Worm (Caenorhabditis elegans): Measurements from ENCODE around the gene C07A12.2.

Gene C07A12.2

ce11 chrX:4528905-4529304 lies 15.7 kb upstream of the C07A12.2 start:
- TF ChIP-seq ref-1 (GFP tag; conservative IDR thresholded peaks at IDR 0.05) = no peak
- TF ChIP-seq flt-1 (GFP tag; IDR thresholded peaks at IDR 0.05) = no peak
- no peak for TF ChIP-seq tab-1 (GFP tag; IDR thresholded peaks at IDR 0.05)
- no peak for TF ChIP-seq T22C8.4 (GFP tag; IDR thresholded peaks at IDR 0.05)
- TF ChIP-seq ztf-23 (GFP tag; IDR thresholded peaks at IDR 0.05) = no peak
- TF ChIP-seq ztf-29 (GFP tag; IDR thresholded peaks at IDR 0.05) = no peak
- no peak for TF ChIP-seq klf-2 (GFP tag; conservative IDR thresholded peaks at IDR 0.05)
- TF ChIP-seq cog-1 (tag; optimal IDR thresholded peaks at IDR 0.05) = no peak
- no peak for TF ChIP-seq med-1 (GFP tag; optimal IDR thresholded peaks at IDR 0.05; ENCODE audit: insufficient read depth)

- TF ChIP-seq cog-1 (tag; optimal IDR thresholded peaks at IDR 0.05) (no peak), ztf-23 (GFP tag; IDR thresholded peaks at IDR 0.05) (no peak), T22C8.4 (GFP tag; IDR thresholded peaks at IDR 0.05) (no peak), klf-2 (GFP tag; conservative IDR thresholded peaks at IDR 0.05) (no peak), ztf-29 (GFP tag; IDR thresholded peaks at IDR 0.05) (no peak), med-1 (GFP tag; optimal IDR thresholded peaks at IDR 0.05; ENCODE audit: insufficient read depth) (no peak), tab-1 (GFP tag; IDR thresholded peaks at IDR 0.05) (no peak), flt-1 (GFP tag; IDR thresholded peaks at IDR 0.05) (no peak), ref-1 (GFP tag; conservative IDR thresholded peaks at IDR 0.05) (no peak)
Observed at ce11 chrX:4530426-4531044, 14.1 kb upstream of the C07A12.2 start.

ce11 chrX:4532160-4532741 lies 12.4 kb upstream of the C07A12.2 start, which contains the start of gene nhr-35:
Gene nhr-35 (plus strand): TSS chrX:4532691.
- TF ChIP-seq med-1 (GFP tag; optimal IDR thresholded peaks at IDR 0.05; ENCODE audit: insufficient read depth) (no peak), cog-1 (tag; optimal IDR thresholded peaks at IDR 0.05) (no peak), klf-2 (GFP tag; conservative IDR thresholded peaks at IDR 0.05) (no peak), ref-1 (GFP tag; conservative IDR thresholded peaks at IDR 0.05) (no peak), ztf-23 (GFP tag; IDR thresholded peaks at IDR 0.05) (no peak), ztf-29 (GFP tag; IDR thresholded peaks at IDR 0.05) (no peak), flt-1 (GFP tag; IDR thresholded peaks at IDR 0.05) (no peak), T22C8.4 (GFP tag; IDR thresholded peaks at IDR 0.05) (no peak), tab-1 (GFP tag; IDR thresholded peaks at IDR 0.05) (no peak)

ce11 chrX:4534112-4534511 lies 10.5 kb upstream of the C07A12.2 start:
- TF ChIP-seq flt-1 (GFP tag; IDR thresholded peaks at IDR 0.05) (no peak), cog-1 (tag; optimal IDR thresholded peaks at IDR 0.05) (no peak), tab-1 (GFP tag; IDR thresholded peaks at IDR 0.05) (no peak), T22C8.4 (GFP tag; IDR thresholded peaks at IDR 0.05) (no peak), med-1 (GFP tag; optimal IDR thresholded peaks at IDR 0.05; ENCODE audit: insufficient read depth) (no peak), klf-2 (GFP tag; conservative IDR thresholded peaks at IDR 0.05) (no peak), ztf-23 (GFP tag; IDR thresholded peaks at IDR 0.05) (no peak), ztf-29 (GFP tag; IDR thresholded peaks at IDR 0.05) (no peak), ref-1 (GFP tag; conservative IDR thresholded peaks at IDR 0.05) (no peak)

ce11 chrX:4548929-4549328 lies 4.3 kb downstream of the C07A12.2 start:
- TF ChIP-seq med-1 (GFP tag; optimal IDR thresholded peaks at IDR 0.05; ENCODE audit: insufficient read depth) = no peak
- TF ChIP-seq ztf-29 (GFP tag; IDR thresholded peaks at IDR 0.05) = no peak
- TF ChIP-seq cog-1 (tag; optimal IDR thresholded peaks at IDR 0.05) = no peak
- no peak for TF ChIP-seq flt-1 (GFP tag; IDR thresholded peaks at IDR 0.05)
- TF ChIP-seq ref-1 (GFP tag; conservative IDR thresholded peaks at IDR 0.05) = no peak
- no peak for TF ChIP-seq tab-1 (GFP tag; IDR thresholded peaks at IDR 0.05)
- TF ChIP-seq ztf-23 (GFP tag; IDR thresholded peaks at IDR 0.05) = no peak
- no peak for TF ChIP-seq klf-2 (GFP tag; conservative IDR thresholded peaks at IDR 0.05)
- TF ChIP-seq T22C8.4 (GFP tag; IDR thresholded peaks at IDR 0.05) = no peak

ce11 chrX:4549853-4550596 lies 5.4 kb downstream of the C07A12.2 start, which contains the start of gene C07A12.18:
Gene C07A12.18 (minus strand): TSS chrX:4549903.
- TF ChIP-seq ztf-29 (GFP tag; IDR thresholded peaks at IDR 0.05) (no peak), med-1 (GFP tag; optimal IDR thresholded peaks at IDR 0.05; ENCODE audit: insufficient read depth) (no peak), flt-1 (GFP tag; IDR thresholded peaks at IDR 0.05) (no peak), T22C8.4 (GFP tag; IDR thresholded peaks at IDR 0.05) (no peak), cog-1 (tag; optimal IDR thresholded peaks at IDR 0.05) (no peak), tab-1 (GFP tag; IDR thresholded peaks at IDR 0.05) (no peak), ref-1 (GFP tag; conservative IDR thresholded peaks at IDR 0.05) (no peak), klf-2 (GFP tag; conservative IDR thresholded peaks at IDR 0.05) (no peak), ztf-23 (GFP tag; IDR thresholded peaks at IDR 0.05) (no peak)

ce11 chrX:4550987-4551386 lies 6.3 kb downstream of the C07A12.2 start:
- TF ChIP-seq klf-2 (GFP tag; conservative IDR thresholded peaks at IDR 0.05) = no peak
- TF ChIP-seq flt-1 (GFP tag; IDR thresholded peaks at IDR 0.05) = no peak
- no peak for TF ChIP-seq ztf-29 (GFP tag; IDR thresholded peaks at IDR 0.05)
- TF ChIP-seq cog-1 (tag; optimal IDR thresholded peaks at IDR 0.05) = no peak
- TF ChIP-seq med-1 (GFP tag; optimal IDR thresholded peaks at IDR 0.05; ENCODE audit: insufficient read depth) = no peak
- no peak for TF ChIP-seq ref-1 (GFP tag; conservative IDR thresholded peaks at IDR 0.05)
- no peak for TF ChIP-seq tab-1 (GFP tag; IDR thresholded peaks at IDR 0.05)
- TF ChIP-seq ztf-23 (GFP tag; IDR thresholded peaks at IDR 0.05) = no peak
- TF ChIP-seq T22C8.4 (GFP tag; IDR thresholded peaks at IDR 0.05) = no peak

ce11 chrX:4553033-4553432 lies 8.4 kb downstream of the C07A12.2 start:
- no peak for TF ChIP-seq tab-1 (GFP tag; IDR thresholded peaks at IDR 0.05)
- no peak for TF ChIP-seq cog-1 (tag; optimal IDR thresholded peaks at IDR 0.05)
- no peak for TF ChIP-seq flt-1 (GFP tag; IDR thresholded peaks at IDR 0.05)
- no peak for TF ChIP-seq med-1 (GFP tag; optimal IDR thresholded peaks at IDR 0.05; ENCODE audit: insufficient read depth)
- no peak for TF ChIP-seq klf-2 (GFP tag; conservative IDR thresholded peaks at IDR 0.05)
- TF ChIP-seq ref-1 (GFP tag; conservative IDR thresholded peaks at IDR 0.05) = no peak
- no peak for TF ChIP-seq ztf-29 (GFP tag; IDR thresholded peaks at IDR 0.05)
- TF ChIP-seq T22C8.4 (GFP tag; IDR thresholded peaks at IDR 0.05) = no peak
- no peak for TF ChIP-seq ztf-23 (GFP tag; IDR thresholded peaks at IDR 0.05)

- TF ChIP-seq T22C8.4 (GFP tag; IDR thresholded peaks at IDR 0.05) = no peak
Observed at ce11 chrX:4553491-4553890, 8.8 kb downstream of the C07A12.2 start.
